Worm (Caenorhabditis elegans) whole organism, late embryonic: ENCODE measurements around the gene Y37H2A.18.

Experiments
- F13H6.1 ChIP-seq: sonication (generic microtip); optimal IDR thresholded peaks from 2 replicates; lab custom pipeline; 2016; ENCODE audit warnings: missing genetic modification characterization, missing compliant biosample characterization
- K09A11.1 ChIP-seq: sonication (generic microtip); optimal IDR thresholded peaks from 2 replicates; lab custom pipeline; 2017; ENCODE audit warnings: antibody characterized with exemption, mild to moderate bottlenecking, missing genetic modification characterization, missing compliant biosample characterization; ENCODE audit not compliant: insufficient read depth
- ama-1 ChIP-seq: fragments of 150-350 bp; optimal IDR thresholded peaks from 2 replicates; lab custom pipeline; 2014
- ceh-18 ChIP-seq: sonication (generic microtip); optimal IDR thresholded peaks from 2 replicates; lab custom pipeline; 2016; ENCODE audit warnings: missing genetic modification characterization, missing compliant biosample characterization
- ceh-48 ChIP-seq: sonication (generic microtip); optimal IDR thresholded peaks from 2 replicates; lab custom pipeline; 2016; ENCODE audit warnings: missing genetic modification characterization, inconsistent platforms, missing compliant biosample characterization
- ceh-9 ChIP-seq: sonication (generic microtip); optimal IDR thresholded peaks from 2 replicates; lab custom pipeline; 2016; ENCODE audit warnings: mild to moderate bottlenecking, missing genetic modification characterization, inconsistent platforms, missing compliant biosample characterization
- che-1 ChIP-seq: sonication (generic microtip); optimal IDR thresholded peaks from 2 replicates; lab custom pipeline; 2016; ENCODE audit warnings: mild to moderate bottlenecking, missing genetic modification characterization, missing compliant biosample characterization
- ets-4 ChIP-seq: sonication (generic microtip); optimal IDR thresholded peaks from 2 replicates; lab custom pipeline; 2016; ENCODE audit warnings: missing genetic modification characterization, missing compliant biosample characterization
- nhr-11 ChIP-seq: fragments of 150-350 bp; optimal IDR thresholded peaks from 2 replicates; lab custom pipeline; 2014; ENCODE audit warnings: missing biosample characterization, missing genetic modification characterization
- pax-1 ChIP-seq: fragments of 150-350 bp; optimal IDR thresholded peaks from 2 replicates; lab custom pipeline; 2014; ENCODE audit warnings: missing biosample characterization, missing genetic modification characterization
- zip-5 ChIP-seq: sonication (generic microtip); optimal IDR thresholded peaks from 2 replicates; lab custom pipeline; 2016; ENCODE audit warnings: missing genetic modification characterization, missing compliant biosample characterization

- TF ChIP-seq ama-1 (lab: Kevin White, UChicago) (no peak), K09A11.1 (tag; lab: Kevin White, UChicago) (no peak), F13H6.1 (tag; lab: Kevin White, UChicago) (no peak), zip-5 (tag; lab: Kevin White, UChicago) (no peak), nhr-11 (tag; lab: Kevin White, UChicago) (no peak), ets-4 (tag; lab: Kevin White, UChicago) (no peak), ceh-9 (tag; lab: Kevin White, UChicago) (no peak), ceh-48 (tag; lab: Kevin White, UChicago) (no peak), ceh-18 (tag; lab: Kevin White, UChicago) (no peak), pax-1 (tag; lab: Kevin White, UChicago) (no peak), che-1 (tag; lab: Kevin White, UChicago) (no peak)
These were observed 9.4 kb downstream of the Y37H2A.18 start, which contains the start of gene fbxa-107 for ce11 chrV:18123639-18124038.
